Worm (Caenorhabditis elegans): Measurements from ENCODE around the gene dpy-8.

Gene dpy-8

DNA sequence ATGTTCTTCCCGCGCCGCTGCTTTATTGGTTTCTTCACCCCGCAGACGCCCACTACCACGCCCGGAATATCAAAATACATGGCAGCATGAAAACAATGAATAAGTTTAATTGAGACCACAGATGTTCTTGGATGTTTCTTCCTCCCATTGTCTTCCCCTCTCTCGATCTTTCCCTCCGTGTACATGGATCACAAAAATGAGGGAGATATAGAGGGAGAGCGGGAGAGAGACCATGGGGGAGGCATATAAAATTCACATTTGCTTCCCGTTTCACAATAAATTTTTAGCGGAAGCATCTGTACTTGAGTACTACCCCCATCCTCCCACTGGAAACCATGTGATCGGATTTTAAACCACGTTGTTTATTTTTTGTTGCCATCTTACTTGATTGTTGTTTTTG lies 43.1 kb upstream of the dpy-8 start:
- TF ChIP-seq F22D6.2 (tag; optimal IDR thresholded peaks at IDR 0.05) (no peak), snpc-1.3 (tag; optimal IDR thresholded peaks at IDR 0.05; ENCODE audit: insufficient read depth) (no peak), dpl-1 (GFP tag; optimal IDR thresholded peaks at IDR 0.05) (no peak), die-1 (tag; optimal IDR thresholded peaks at IDR 0.05) (no peak), chd-7 (tag; optimal IDR thresholded peaks at IDR 0.05) (no peak), F57C9.4 (tag; optimal IDR thresholded peaks at IDR 0.05) (no peak), bed-1 (GFP tag; IDR thresholded peaks at IDR 0.05) (no peak), aptf-2 (GFP tag; conservative IDR thresholded peaks at IDR 0.05) (no peak), rec-8 (tag; optimal IDR thresholded peaks at IDR 0.05) (no peak), nhr-27 (tag; optimal IDR thresholded peaks at IDR 0.05) (no peak), madf-8 (GFP tag; conservative IDR thresholded peaks at IDR 0.05) (no peak)

DNA sequence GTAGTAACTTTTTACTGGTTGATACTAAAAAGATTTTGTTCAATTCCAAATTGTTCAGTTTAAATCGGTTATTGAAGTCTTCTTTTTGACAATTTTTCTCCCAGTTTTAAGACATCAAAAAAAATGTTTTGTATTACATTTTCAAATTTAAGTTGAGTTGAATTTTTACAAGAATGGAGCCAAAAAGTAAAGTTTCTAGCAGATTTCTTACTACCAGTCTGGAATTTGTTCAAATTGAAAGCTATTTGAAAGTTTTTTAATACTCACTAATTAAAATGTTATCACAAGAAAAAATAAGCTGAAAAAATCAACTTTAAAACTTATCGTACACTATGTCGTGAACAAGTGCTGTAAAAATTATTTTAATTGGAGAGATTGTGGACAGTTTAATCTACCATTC lies 39.8 kb upstream of the dpy-8 start:
- TF ChIP-seq F22D6.2 (tag; optimal IDR thresholded peaks at IDR 0.05), result no peak
- no peak for TF ChIP-seq ceh-100 (GFP tag; IDR thresholded peaks at IDR 0.05)
- no peak for TF ChIP-seq Y53G8AR.9 (GFP tag; conservative IDR thresholded peaks at IDR 0.05)
- no peak for TF ChIP-seq pha-4 (tag; optimal IDR thresholded peaks at IDR 0.05)
- TF ChIP-seq F57C9.4 (tag; optimal IDR thresholded peaks at IDR 0.05), result no peak
- no peak for TF ChIP-seq fkh-3 (tag; optimal IDR thresholded peaks at IDR 0.05)
- no peak for TF ChIP-seq unc-62 (GFP tag; optimal IDR thresholded peaks at IDR 0.05)
- no peak for TF ChIP-seq repo-1 (tag; optimal IDR thresholded peaks at IDR 0.05)
- no peak for TF ChIP-seq zim-3 (tag; optimal IDR thresholded peaks at IDR 0.05)
- no peak for TF ChIP-seq let-607 (tag; optimal IDR thresholded peaks at IDR 0.05)
- no peak for TF ChIP-seq T26A5.8 (tag; optimal IDR thresholded peaks at IDR 0.05)
- TF ChIP-seq hsf-1 (GFP tag; IDR thresholded peaks at IDR 0.05), result no peak
- no peak for TF ChIP-seq Y56A3A.18 (GFP tag; IDR thresholded peaks at IDR 0.05)
- TF ChIP-seq F37B4.10 (GFP tag; IDR thresholded peaks at IDR 0.05), result no peak
- TF ChIP-seq nhr-80 (tag; optimal IDR thresholded peaks at IDR 0.05), result no peak
- TF ChIP-seq ceh-58 (GFP tag; IDR thresholded peaks at IDR 0.05), result no peak
- TF ChIP-seq rec-8 (tag; optimal IDR thresholded peaks at IDR 0.05), result no peak

DNA sequence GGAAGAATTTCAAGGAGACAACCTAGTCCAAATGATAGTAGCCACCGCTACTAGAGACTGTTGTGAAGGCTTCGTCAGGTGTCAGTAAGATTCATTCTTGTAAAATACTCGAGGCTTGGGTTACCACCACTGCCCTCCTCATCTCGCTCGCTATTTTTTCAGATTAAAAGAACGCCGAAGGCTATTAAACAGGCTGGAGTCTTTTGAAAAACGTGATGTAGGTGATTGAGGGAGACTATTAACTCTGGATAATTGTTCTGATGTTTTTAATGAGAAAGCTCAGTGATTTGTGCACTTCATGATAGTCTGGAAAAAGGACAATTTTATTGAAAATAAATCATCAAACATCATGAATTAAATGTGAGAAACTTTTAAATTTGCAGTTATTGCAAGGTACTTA lies 38.7 kb upstream of the dpy-8 start, which contains the start of gene zig-6:
zig-6 (minus strand) TSS at position 101 of the 400 bp plus-strand sequence.
- TF ChIP-seq nfyb-1 (GFP tag; IDR thresholded peaks at IDR 0.05) (no peak), aptf-2 (GFP tag; conservative IDR thresholded peaks at IDR 0.05) (no peak), lir-1 (GFP tag; conservative IDR thresholded peaks at IDR 0.05) (no peak), let-526 (GFP tag; IDR thresholded peaks at IDR 0.05) (no peak), chd-7 (tag; optimal IDR thresholded peaks at IDR 0.05) (no peak), xnd-1 (tag; optimal IDR thresholded peaks at IDR 0.05) (no peak), lsy-27 (tag; optimal IDR thresholded peaks at IDR 0.05; ENCODE audit: borderline replicate concordance, insufficient read depth) (no peak), F52B5.7 (tag; optimal IDR thresholded peaks at IDR 0.05) (no peak), atf-7 (tag; optimal IDR thresholded peaks at IDR 0.05) (no peak), bed-2 (GFP tag; IDR thresholded peaks at IDR 0.05) (no peak), athp-1 (tag; optimal IDR thresholded peaks at IDR 0.05) (no peak), unc-130 (GFP tag; optimal IDR thresholded peaks at IDR 0.05) (no peak), ceh-58 (GFP tag; IDR thresholded peaks at IDR 0.05) (no peak), cebp-1 (GFP tag; IDR thresholded peaks at IDR 0.05) (no peak), cebp-1 (tag; optimal IDR thresholded peaks at IDR 0.05) (no peak), somi-1 (GFP tag; optimal IDR thresholded peaks at IDR 0.05) (no peak), akir-1 (GFP tag; optimal IDR thresholded peaks at IDR 0.05) (no peak), egrh-3 (GFP tag; IDR thresholded peaks at IDR 0.05) (no peak), nhr-90 (tag; optimal IDR thresholded peaks at IDR 0.05) (no peak), mes-4 (tag; optimal IDR thresholded peaks at IDR 0.05) (no peak)

Measured in whole organism, young adult.